Fruit fly (Drosophila melanogaster) whole organism, embryonic: Measurements from ENCODE around the gene hydra.
A peak's percentile ranks its signal among the peaks of the same experiment; 100 is the strongest.

Source experiments
- Abd-B ChIP-seq: fragments of 200-800 bp; sonication (Bioruptor generic); optimal IDR thresholded peaks from 2 replicates; lab custom pipeline; 2018; ENCODE audit warnings: missing biosample characterization, mild to moderate bottlenecking, missing genetic modification characterization, moderate library complexity
- Atf3 ChIP-seq: fragments of 200-800 bp; sonication (Bioruptor generic); optimal IDR thresholded peaks from 3 replicates; lab custom pipeline; 2016; ENCODE audit warnings: missing biosample characterization, missing genetic modification characterization
- CG10267 ChIP-seq: fragments of 200-800 bp; sonication (Bioruptor generic); optimal IDR thresholded peaks from 2 replicates; lab custom pipeline; 2018; ENCODE audit warnings: missing biosample characterization, mild to moderate bottlenecking, missing genetic modification characterization, moderate library complexity
- CG1233 ChIP-seq: fragments of 200-800 bp; sonication (Bioruptor generic); optimal IDR thresholded peaks from 4 replicates; lab custom pipeline; 2018; ENCODE audit warnings: missing biosample characterization, mild to moderate bottlenecking, missing genetic modification characterization
- CG12942 ChIP-seq: fragments of 200-800 bp; sonication (Bioruptor generic); optimal IDR thresholded peaks from 3 replicates; lab custom pipeline; 2016; ENCODE audit warnings: missing biosample characterization, missing genetic modification characterization
- CG14710 ChIP-seq: fragments of 200-800 bp; sonication (Bioruptor generic); optimal IDR thresholded peaks from 3 replicates; lab custom pipeline; 2019; ENCODE audit warnings: missing biosample characterization, mild to moderate bottlenecking, missing genetic modification characterization, moderate library complexity
- CG15696 ChIP-seq: fragments of 200-800 bp; sonication (Bioruptor generic); optimal IDR thresholded peaks from 2 replicates; lab custom pipeline; 2019; ENCODE audit warnings: missing biosample characterization, mild to moderate bottlenecking, missing genetic modification characterization, moderate library complexity
- CG1602 ChIP-seq: fragments of 200-800 bp; sonication (Bioruptor generic); optimal IDR thresholded peaks from 3 replicates; lab custom pipeline; 2016; ENCODE audit warnings: missing biosample characterization, missing genetic modification characterization
- CG17829 ChIP-seq: fragments of 200-800 bp; optimal IDR thresholded peaks from 2 replicates; lab custom pipeline; 2019; ENCODE audit warnings: missing biosample characterization, mild to moderate bottlenecking, missing genetic modification characterization, moderate library complexity
- CG18599 ChIP-seq: fragments of 200-800 bp; sonication (Bioruptor generic); optimal IDR thresholded peaks from 3 replicates; lab custom pipeline; 2017; ENCODE audit warnings: missing biosample characterization, missing genetic modification characterization, mild to moderate bottlenecking, moderate library complexity, missing genetic modification reagents
- CG2120 ChIP-seq: fragments of 200-800 bp; sonication (Bioruptor generic); optimal IDR thresholded peaks from 3 replicates; lab custom pipeline; 2016; ENCODE audit warnings: missing biosample characterization, missing genetic modification characterization
- CG2712 ChIP-seq: fragments of 200-800 bp; optimal IDR thresholded peaks from 3 replicates; lab custom pipeline; 2019; ENCODE audit warnings: missing biosample characterization, mild to moderate bottlenecking, missing genetic modification characterization, moderate library complexity
- CG2875 ChIP-seq: fragments of 200-800 bp; sonication (Bioruptor generic); optimal IDR thresholded peaks from 2 replicates; lab custom pipeline; 2017; ENCODE audit warnings: missing biosample characterization, mild to moderate bottlenecking, missing genetic modification characterization, missing genetic modification reagents
- CG31441 ChIP-seq: fragments of 200-800 bp; sonication (Bioruptor generic); IDR thresholded peaks from 2 replicates; pipeline ENCODE4 v1.3.6; 2022; ENCODE audit warnings: missing biosample characterization, missing genetic modification characterization
- CG4328 ChIP-seq: fragments of 200-800 bp; sonication (Bioruptor generic); optimal IDR thresholded peaks from 3 replicates; lab custom pipeline; 2017; ENCODE audit warnings: missing biosample characterization, missing genetic modification reagents, missing genetic modification characterization
- CG7839 ChIP-seq: fragments of 200-800 bp; sonication (Bioruptor generic); optimal IDR thresholded peaks from 3 replicates; lab custom pipeline; 2018; ENCODE audit warnings: missing biosample characterization, mild to moderate bottlenecking, missing genetic modification characterization, moderate library complexity
- CG7963 ChIP-seq: fragments of 200-800 bp; sonication (Bioruptor generic); IDR thresholded peaks from 3 replicates; pipeline ENCODE4 v1.3.6; 2022; ENCODE audit warnings: missing biosample characterization, missing genetic modification characterization; ENCODE audit not compliant: partially characterized antibody
- CG7987 ChIP-seq: fragments of 200-800 bp; sonication (Bioruptor generic); optimal IDR thresholded peaks from 2 replicates; lab custom pipeline; 2018; ENCODE audit warnings: missing biosample characterization, mild to moderate bottlenecking, missing genetic modification characterization, moderate library complexity
- CG8290 ChIP-seq, 3 experiments: fragments of 200-800 bp; sonication (Bioruptor generic); optimal IDR thresholded peaks; 2 replicates each; lab custom pipeline; 2016 to 2019; ENCODE audit warnings: missing biosample characterization in 3 of 3, missing genetic modification characterization in 3 of 3, mild to moderate bottlenecking in 2 of 3, moderate library complexity in 1 of 3
- CG9215 ChIP-seq: fragments of 200-800 bp; sonication (Bioruptor generic); IDR thresholded peaks from 2 replicates; pipeline ENCODE4 v1.3.6; 2022; ENCODE audit warnings: missing biosample characterization, missing genetic modification characterization
- CoRest ChIP-seq: fragments of 200-800 bp; sonication (Bioruptor generic); optimal IDR thresholded peaks from 3 replicates; lab custom pipeline; 2018; ENCODE audit warnings: missing biosample characterization, mild to moderate bottlenecking, missing genetic modification characterization, moderate library complexity
- D19A ChIP-seq: fragments of 200-800 bp; optimal IDR thresholded peaks from 3 replicates; lab custom pipeline; 2019; ENCODE audit warnings: missing biosample characterization, mild to moderate bottlenecking, missing genetic modification characterization, moderate library complexity
- D19B ChIP-seq: fragments of 200-800 bp; sonication (Bioruptor generic); optimal IDR thresholded peaks from 2 replicates; lab custom pipeline; 2017; ENCODE audit warnings: missing biosample characterization, mild to moderate bottlenecking, missing genetic modification characterization
- E2f2 ChIP-seq: fragments of 200-800 bp; sonication (Bioruptor generic); IDR thresholded peaks from 2 replicates; pipeline ENCODE4 v1.3.6; 2022; ENCODE audit warnings: missing biosample characterization, missing genetic modification characterization
- HLH54F ChIP-seq: fragments of 200-800 bp; sonication (Bioruptor generic); optimal IDR thresholded peaks from 3 replicates; lab custom pipeline; 2016; ENCODE audit warnings: missing biosample characterization, missing genetic modification characterization
- Hr3 ChIP-seq: fragments of 200-800 bp; sonication (Bioruptor generic); optimal IDR thresholded peaks from 3 replicates; lab custom pipeline; 2016; ENCODE audit warnings: missing biosample characterization, missing genetic modification characterization
- Kr ChIP-seq: fragments of 200-800 bp; sonication (Bioruptor generic); optimal IDR thresholded peaks from 2 replicates; lab custom pipeline; 2017; ENCODE audit warnings: missing biosample characterization, mild to moderate bottlenecking, missing genetic modification characterization
- MESR4 ChIP-seq: fragments of 200-800 bp; sonication (Bioruptor generic); optimal IDR thresholded peaks from 2 replicates; lab custom pipeline; 2018; ENCODE audit warnings: missing biosample characterization, mild to moderate bottlenecking, missing genetic modification characterization, moderate library complexity
- Sin3A ChIP-seq: fragments of >200 bp; optimal IDR thresholded peaks from 2 replicates; lab custom pipeline; 2018
- aop ChIP-seq: fragments of 200-800 bp; sonication (Bioruptor generic); IDR thresholded peaks from 2 replicates; pipeline ENCODE4 v1.3.6; 2022; ENCODE audit warnings: missing biosample characterization, missing genetic modification characterization
- ash1 ChIP-seq: fragments of 200-800 bp; sonication (Bioruptor generic); optimal IDR thresholded peaks from 2 replicates; lab custom pipeline; 2018; ENCODE audit warnings: missing biosample characterization, mild to moderate bottlenecking, missing genetic modification characterization
- bowl ChIP-seq: fragments of 200-800 bp; sonication (Bioruptor generic); IDR thresholded peaks from 2 replicates; pipeline ENCODE4 v1.3.6; 2022; ENCODE audit warnings: missing biosample characterization, missing genetic modification characterization
- crp ChIP-seq, 2 experiments: fragments of 200-800 bp; sonication (Bioruptor generic); optimal IDR thresholded peaks; 2 replicates in 1 of 2; 3 replicates in 1 of 2; lab custom pipeline; 2017; ENCODE audit warnings: missing biosample characterization in 2 of 2, missing genetic modification characterization in 2 of 2, mild to moderate bottlenecking in 1 of 2, moderate library complexity in 1 of 2
- cwo ChIP-seq: fragments of 200-800 bp; sonication (Bioruptor generic); optimal IDR thresholded peaks from 3 replicates; lab custom pipeline; 2017; ENCODE audit warnings: missing biosample characterization, missing genetic modification characterization, mild to moderate bottlenecking, moderate library complexity, missing genetic modification reagents
- dmrt11E ChIP-seq: fragments of 200-800 bp; sonication (Bioruptor generic); optimal IDR thresholded peaks from 3 replicates; lab custom pipeline; 2018; ENCODE audit warnings: missing biosample characterization, mild to moderate bottlenecking, missing genetic modification characterization, moderate library complexity
- eve ChIP-seq, 2 experiments: fragments of >200 bp; optimal IDR thresholded peaks; 2 replicates each; lab custom pipeline; 2017; ENCODE audit warnings: missing biosample characterization in 2 of 2, missing genetic modification characterization in 2 of 2
- gcm2 ChIP-seq: fragments of 200-800 bp; sonication (Bioruptor generic); optimal IDR thresholded peaks from 2 replicates; lab custom pipeline; 2016; ENCODE audit warnings: missing biosample characterization, missing genetic modification characterization
- gem ChIP-seq: fragments of 200-800 bp; sonication (Bioruptor generic); optimal IDR thresholded peaks from 2 replicates; lab custom pipeline; 2019; ENCODE audit warnings: missing biosample characterization, mild to moderate bottlenecking, missing genetic modification characterization, moderate library complexity
- insv ChIP-seq, 2 experiments: fragments of 200-800 bp; sonication (Bioruptor generic); optimal IDR thresholded peaks; 3 replicates each; lab custom pipeline; 2016 to 2018; ENCODE audit warnings: missing biosample characterization in 2 of 2, missing genetic modification characterization in 2 of 2
- inv ChIP-seq: fragments of 200-800 bp; sonication (Bioruptor generic); IDR thresholded peaks from 2 replicates; pipeline ENCODE4 v1.3.6; 2022; ENCODE audit warnings: missing biosample characterization, missing genetic modification characterization; ENCODE audit not compliant: partially characterized antibody
- lbe ChIP-seq: fragments of 200-800 bp; sonication (Bioruptor generic); optimal IDR thresholded peaks from 2 replicates; lab custom pipeline; 2016; ENCODE audit warnings: missing biosample characterization, mild to moderate bottlenecking, missing genetic modification characterization
- pan ChIP-seq, 4 experiments: fragments of >200 bp in 3 of 4; fragments of 200-800 bp in 1 of 4; sonication (Bioruptor generic) in 1 of 4; optimal IDR thresholded peaks in 3 of 4; IDR thresholded peaks in 1 of 4; 2 replicates each; pipeline versions ENCODE4 v1.3.6 to Lab custom; 2017 to 2022; ENCODE audit warnings: missing biosample characterization in 2 of 4, missing genetic modification characterization in 2 of 4, mixed read lengths in 1 of 4
- phol ChIP-seq: fragments of 200-800 bp; sonication (Bioruptor generic); optimal IDR thresholded peaks from 3 replicates; lab custom pipeline; 2018; ENCODE audit warnings: missing biosample characterization, mild to moderate bottlenecking, missing genetic modification characterization, moderate library complexity
- pita ChIP-seq: fragments of 200-800 bp; sonication (Bioruptor generic); optimal IDR thresholded peaks from 2 replicates; lab custom pipeline; 2017; ENCODE audit warnings: missing biosample characterization, mild to moderate bottlenecking, missing genetic modification characterization
- pum ChIP-seq: fragments of 200-800 bp; sonication (Bioruptor generic); optimal IDR thresholded peaks from 2 replicates; lab custom pipeline; 2016; ENCODE audit warnings: missing biosample characterization, missing genetic modification characterization
- sens ChIP-seq: fragments of 200-800 bp; sonication (Bioruptor generic); peaks from one replicate; lab custom pipeline; 2016; ENCODE audit warnings: missing biosample characterization, missing genetic modification characterization
- slou ChIP-seq: fragments of 200-800 bp; sonication (Bioruptor generic); optimal IDR thresholded peaks from 3 replicates; lab custom pipeline; 2016; ENCODE audit warnings: missing biosample characterization, missing genetic modification characterization
- sug ChIP-seq: fragments of 200-800 bp; optimal IDR thresholded peaks from 2 replicates; lab custom pipeline; 2019; ENCODE audit warnings: missing biosample characterization, mild to moderate bottlenecking, missing genetic modification characterization, moderate library complexity
- tio ChIP-seq: fragments of 200-800 bp; sonication (Bioruptor generic); optimal IDR thresholded peaks from 2 replicates; lab custom pipeline; 2017; ENCODE audit warnings: missing biosample characterization, missing genetic modification characterization, inconsistent platforms
- yki ChIP-seq: fragments of >200 bp; optimal IDR thresholded peaks from 3 replicates; lab custom pipeline; 2018
- zfh1 ChIP-seq: fragments of 200-800 bp; sonication (Bioruptor generic); IDR thresholded peaks from 3 replicates; pipeline ENCODE4 v1.3.6; 2022; ENCODE audit warnings: missing biosample characterization, missing genetic modification characterization

hydra gene

DNA sequence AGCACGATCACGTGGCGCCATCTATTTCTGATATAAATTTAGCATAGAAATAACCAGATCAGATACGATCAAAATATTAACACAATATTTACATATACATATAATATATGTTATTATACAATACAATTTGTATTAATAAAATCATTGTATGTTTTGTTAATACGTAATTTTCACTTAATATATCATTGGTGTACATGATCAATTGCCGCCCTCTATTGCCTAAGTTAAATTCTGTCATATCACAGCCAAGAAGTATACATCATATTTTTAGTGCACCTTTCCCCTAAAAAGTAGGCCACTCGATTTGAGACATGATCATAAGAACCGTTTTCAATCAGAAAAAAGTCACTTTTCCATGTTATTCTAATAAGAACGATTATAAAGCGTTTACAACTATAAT is 44.7 kb downstream of the hydra start (continued):
- peak; percentile 12 for TF ChIP-seq CG10267
- TF ChIP-seq Atf3 (GFP tag; lab: Kevin White, UChicago): no peak
- no peak for TF ChIP-seq slou (GFP tag; lab: Kevin White, UChicago)
- TF ChIP-seq dmrt11E (tag; lab: Kevin White, UChicago): no peak
- TF ChIP-seq inv: no peak
- peak; percentile 23 for TF ChIP-seq gem (tag; lab: Kevin White, UChicago)
- peak; percentile 36 for TF ChIP-seq CG15696 (tag; lab: Kevin White, UChicago)
- TF ChIP-seq pita (GFP tag; lab: Kevin White, UChicago): peak; percentile 27
- peak; percentile 13 for TF ChIP-seq CG8290 (GFP tag; optimal IDR thresholded peaks at IDR 0.05; lab: Kevin White, UChicago)
- no peak for TF ChIP-seq CG8290 (tag; optimal IDR thresholded peaks at IDR 0.05; lab: Kevin White, UChicago)
- peak; percentile 5 for TF ChIP-seq CG14710
- TF ChIP-seq CoRest (tag; lab: Kevin White, UChicago): peak; percentile 14
- TF ChIP-seq Hr3 (GFP tag; lab: Kevin White, UChicago): peak; percentile 1
- peak; percentile 42 for TF ChIP-seq sens (GFP tag; lab: Kevin White, UChicago)
- no peak for TF ChIP-seq sug (tag; lab: Kevin White, UChicago)
- TF ChIP-seq ash1 (GFP tag; lab: Kevin White, UChicago): no peak
- TF ChIP-seq insv (GFP tag; optimal IDR thresholded peaks at IDR 0.05; lab: Kevin White, UChicago): peak in 1 of 2 experiments; percentile 95
- no peak for TF ChIP-seq gcm2 (GFP tag; lab: Kevin White, UChicago)
- peak; percentile 2 for TF ChIP-seq CG7839
- TF ChIP-seq CG2712 (tag; lab: Kevin White, UChicago): peak; percentile 20
- no peak for TF ChIP-seq CG4328 (GFP tag; lab: Kevin White, UChicago)
- no peak for TF ChIP-seq phol
- no peak for TF ChIP-seq CG7963
- peak; percentile 3 for TF ChIP-seq CG17829
- no peak for TF ChIP-seq Sin3A (lab: Kevin White, UChicago)
- TF ChIP-seq D19A (tag; lab: Kevin White, UChicago): peak; percentile 4
- no peak for TF ChIP-seq lbe
- no peak for TF ChIP-seq bowl (GFP tag; lab: Robert Waterston, UW)

DNA sequence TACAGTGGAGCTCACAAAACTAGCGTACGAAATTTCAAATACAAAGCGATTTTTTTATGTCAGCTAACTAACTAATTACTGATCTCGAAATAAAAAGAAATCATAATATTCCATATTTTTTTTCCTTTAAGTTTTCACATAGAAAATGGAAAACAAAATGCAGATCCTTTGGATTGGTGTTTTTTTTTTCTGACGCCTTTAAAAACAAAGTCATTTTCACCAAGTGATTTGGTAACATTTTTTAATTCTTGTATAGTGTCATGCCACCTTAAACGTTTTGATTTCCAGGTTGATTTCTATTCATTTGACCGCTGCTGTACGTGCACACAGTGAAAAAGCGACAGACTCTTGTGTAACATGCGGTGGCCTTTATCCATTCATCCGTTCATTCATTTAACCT is 45.7 kb downstream of the hydra start:
- 0 out of 2 replicates have a peak, but pooled peaks have one; percentile 24 for TF ChIP-seq CG9215 (GFP tag; lab: Robert Waterston, UW)
- no peak for TF ChIP-seq pan (optimal IDR thresholded peaks at IDR 0.05; lab: Kevin White, UChicago)
- peak in 1 of 2 experiments; percentile 28 for TF ChIP-seq pan (GFP tag; optimal IDR thresholded peaks at IDR 0.05 in 1 of 2, IDR thresholded peaks at IDR 0.05 in 1 of 2)
- TF ChIP-seq CG2120 (GFP tag; lab: Kevin White, UChicago): peak; percentile 13
- peak; percentile 38 for TF ChIP-seq pum (GFP tag; lab: Kevin White, UChicago)
- TF ChIP-seq yki (lab: Kevin White, UChicago): no peak
- no peak for TF ChIP-seq Kr (GFP tag; lab: Kevin White, UChicago)
- peak; percentile 37 for TF ChIP-seq E2f2 (GFP tag; lab: Robert Waterston, UW)
- TF ChIP-seq CG1602 (GFP tag; lab: Kevin White, UChicago): peak; percentile 30
- no peak for TF ChIP-seq CG7987 (GFP tag; lab: Kevin White, UChicago)
- peak; percentile 59 for TF ChIP-seq CG18599 (GFP tag; lab: Kevin White, UChicago)
- TF ChIP-seq aop: no peak
- TF ChIP-seq CG12942 (GFP tag; lab: Kevin White, UChicago): peak; percentile 11
- TF ChIP-seq cwo: peak; percentile 31
- peak in 1 of 2 experiments; percentile 88 for TF ChIP-seq eve (GFP tag; optimal IDR thresholded peaks at IDR 0.05; lab: Kevin White, UChicago)
- peak; percentile 28 for TF ChIP-seq Abd-B
- 0 out of 3 replicates have a peak, but pooled peaks have one; percentile 33 for TF ChIP-seq zfh1 (GFP tag; lab: Robert Waterston, UW)
- peak; percentile 14 for TF ChIP-seq HLH54F (GFP tag; lab: Kevin White, UChicago)
- TF ChIP-seq CG1233 (GFP tag; lab: Kevin White, UChicago): peak; percentile 46
- TF ChIP-seq D19B (GFP tag; lab: Kevin White, UChicago): no peak
- no peak for TF ChIP-seq CG2875 (GFP tag; lab: Kevin White, UChicago)
- peak; percentile 32 for TF ChIP-seq tio (GFP tag; lab: Kevin White, UChicago)
- TF ChIP-seq MESR4 (GFP tag; lab: Kevin White, UChicago): no peak
- no peak for TF ChIP-seq crp (GFP tag; optimal IDR thresholded peaks at IDR 0.05; lab: Kevin White, UChicago)
- TF ChIP-seq CG31441 (GFP tag; lab: Robert Waterston, UW): peak; percentile 69; the same call in 1 of the 2 replicates
